Worm (Caenorhabditis elegans) whole organism, young adult: ENCODE results near the gene pde-3.
A peak's percentile ranks its signal among the peaks of the same experiment; 100 is the strongest.

Experiments used
- B0035.1 ChIP-seq: sonication (generic microtip); optimal IDR thresholded peaks from 2 replicates; lab custom pipeline; 2016; ENCODE audit warnings: missing genetic modification characterization, mild to moderate bottlenecking, missing compliant biosample characterization, missing genotype, missing genetic modification reagents
- B0261.1 ChIP-seq: sonication (generic microtip); optimal IDR thresholded peaks from 2 replicates; lab custom pipeline; 2016; ENCODE audit warnings: mild to moderate bottlenecking, missing genetic modification characterization, moderate library complexity, missing compliant biosample characterization
- F10E7.11 ChIP-seq: sonication (generic microtip); optimal IDR thresholded peaks from 2 replicates; lab custom pipeline; 2017; ENCODE audit warnings: mild to moderate bottlenecking, missing genetic modification characterization, moderate library complexity, missing compliant biosample characterization
- F22D6.2 ChIP-seq: sonication (generic microtip); optimal IDR thresholded peaks from 2 replicates; lab custom pipeline; 2016; ENCODE audit warnings: mild to moderate bottlenecking, missing genetic modification characterization, missing compliant biosample characterization
- F23B12.7 ChIP-seq: sonication (generic microtip); optimal IDR thresholded peaks from 2 replicates; lab custom pipeline; 2017; ENCODE audit warnings: missing genetic modification characterization, mild to moderate bottlenecking, missing compliant biosample characterization, antibody characterized with exemption, moderate library complexity; ENCODE audit not compliant: insufficient read depth
- F39B2.1 ChIP-seq: fragments of 200-800 bp; sonication (Bioruptor generic); IDR thresholded peaks from 2 replicates; pipeline ENCODE4 v1.3.6; 2022; ENCODE audit warnings: missing genetic modification reagents, missing genetic modification characterization, missing compliant biosample characterization
- F49E8.2 ChIP-seq: sonication (generic microtip); optimal IDR thresholded peaks from 3 replicates; lab custom pipeline; 2017; ENCODE audit warnings: missing genetic modification characterization, mild to moderate bottlenecking, missing compliant biosample characterization, antibody characterized with exemption, moderate library complexity; ENCODE audit not compliant: insufficient read depth
- F52B5.7 ChIP-seq: sonication (generic microtip); optimal IDR thresholded peaks from 2 replicates; lab custom pipeline; 2016; ENCODE audit warnings: mild to moderate bottlenecking, missing genetic modification characterization, missing compliant biosample characterization
- K12H6.12 ChIP-seq: fragments of 200-800 bp; sonication (Bioruptor generic); optimal IDR thresholded peaks from 2 replicates; lab custom pipeline; 2018; ENCODE audit warnings: mild to moderate bottlenecking, missing genetic modification characterization, missing compliant biosample characterization
- Y53F4B.3 ChIP-seq: fragments of 200-800 bp; sonication (Bioruptor generic); IDR thresholded peaks from 2 replicates; pipeline ENCODE4 v1.3.6; 2022; ENCODE audit warnings: missing genetic modification reagents, missing genetic modification characterization, missing compliant biosample characterization
- Y56A3A.18 ChIP-seq: fragments of 200-800 bp; sonication (Bioruptor generic); IDR thresholded peaks from 2 replicates; pipeline ENCODE4 v1.3.6; 2022; ENCODE audit warnings: missing genetic modification reagents, missing genetic modification characterization, missing compliant biosample characterization
- ama-1 ChIP-seq, 3 experiments: fragments of 150-350 bp in 1 of 3; sonication (generic microtip) in 2 of 3; optimal IDR thresholded peaks; 2 replicates each; lab custom pipeline; 2014 to 2018; ENCODE audit warnings: missing biosample characterization in 2 of 3, missing genetic modification characterization in 2 of 3, missing genetic modification reagents in 2 of 3
- aptf-2 ChIP-seq: fragments of 200-800 bp; sonication (Bioruptor generic); conservative IDR thresholded peaks from 2 replicates; pipeline ENCODE4 v1.3.6; 2022; ENCODE audit warnings: missing genetic modification reagents, missing genetic modification characterization, missing compliant biosample characterization
- atf-7 ChIP-seq: sonication (generic microtip); optimal IDR thresholded peaks from 2 replicates; lab custom pipeline; 2017; ENCODE audit warnings: mild to moderate bottlenecking, missing genetic modification characterization, missing compliant biosample characterization
- athp-1 ChIP-seq: sonication (generic microtip); optimal IDR thresholded peaks from 2 replicates; lab custom pipeline; 2017; ENCODE audit warnings: mild to moderate bottlenecking, missing genetic modification characterization, missing compliant biosample characterization
- attf-5 ChIP-seq: fragments of 200-800 bp; sonication (Bioruptor generic); optimal IDR thresholded peaks from 2 replicates; lab custom pipeline; 2018; ENCODE audit warnings: mild to moderate bottlenecking, missing genetic modification characterization, missing compliant biosample characterization
- bed-1 ChIP-seq: fragments of 200-800 bp; sonication (Bioruptor generic); IDR thresholded peaks from 2 replicates; pipeline ENCODE4 v1.3.6; 2022; ENCODE audit warnings: missing genetic modification reagents, missing genetic modification characterization, missing compliant biosample characterization
- cebp-1 ChIP-seq, 2 experiments: fragments of 200-800 bp in 1 of 2; sonication (Bioruptor generic) in 1 of 2; sonication (generic microtip) in 1 of 2; IDR thresholded peaks in 1 of 2; optimal IDR thresholded peaks in 1 of 2; 2 replicates each; pipeline versions ENCODE4 v1.3.6 to Lab custom; 2017 to 2022; ENCODE audit warnings: missing compliant biosample characterization in 2 of 2, missing genetic modification characterization in 2 of 2, mild to moderate bottlenecking in 1 of 2, missing genetic modification reagents in 1 of 2, moderate library complexity in 1 of 2
- chd-7 ChIP-seq: sonication (generic microtip); optimal IDR thresholded peaks from 2 replicates; lab custom pipeline; 2016; ENCODE audit warnings: mild to moderate bottlenecking, missing genetic modification characterization, moderate library complexity, missing compliant biosample characterization
- egl-44 ChIP-seq: fragments of 200-800 bp; sonication (Bioruptor generic); IDR thresholded peaks from 2 replicates; pipeline ENCODE4 v1.3.6; 2022; ENCODE audit warnings: missing genetic modification reagents, missing genetic modification characterization, missing compliant biosample characterization
- egrh-3 ChIP-seq: fragments of 200-800 bp; sonication (Bioruptor generic); IDR thresholded peaks from 2 replicates; pipeline ENCODE4 v1.3.6; 2022; ENCODE audit warnings: missing genetic modification reagents, missing genetic modification characterization, missing compliant biosample characterization
- ets-4 ChIP-seq: fragments of 200-800 bp; sonication (Bioruptor generic); optimal IDR thresholded peaks from 2 replicates; lab custom pipeline; 2018; ENCODE audit warnings: mild to moderate bottlenecking, missing genetic modification characterization, missing compliant biosample characterization
- fkh-3 ChIP-seq: sonication (generic microtip); optimal IDR thresholded peaks from 2 replicates; lab custom pipeline; 2016; ENCODE audit warnings: mild to moderate bottlenecking, missing genetic modification characterization, missing compliant biosample characterization
- hlh-26 ChIP-seq: fragments of 200-800 bp; sonication (Bioruptor generic); conservative IDR thresholded peaks from 2 replicates; pipeline ENCODE4 v1.3.6; 2022; ENCODE audit warnings: missing genetic modification reagents, missing genetic modification characterization, missing compliant biosample characterization
- hsf-1 ChIP-seq: fragments of 200-800 bp; sonication (Bioruptor generic); IDR thresholded peaks from 2 replicates; pipeline ENCODE4 v1.3.6; 2022; ENCODE audit warnings: missing genetic modification reagents, missing genetic modification characterization, missing compliant biosample characterization
- let-526 ChIP-seq: fragments of 200-800 bp; sonication (Bioruptor generic); IDR thresholded peaks from 2 replicates; pipeline ENCODE4 v1.3.6; 2022; ENCODE audit warnings: missing genetic modification reagents, missing genetic modification characterization, missing compliant biosample characterization
- lin-40 ChIP-seq: sonication (generic microtip); optimal IDR thresholded peaks from 2 replicates; lab custom pipeline; 2016; ENCODE audit warnings: missing genetic modification characterization, mild to moderate bottlenecking, missing compliant biosample characterization, missing genotype, missing genetic modification reagents
- lir-1 ChIP-seq: fragments of 200-800 bp; sonication (Bioruptor generic); conservative IDR thresholded peaks from 2 replicates; pipeline ENCODE4 v1.3.6; 2022; ENCODE audit warnings: missing genetic modification reagents, missing genetic modification characterization, missing compliant biosample characterization
- madf-6 ChIP-seq: fragments of 200-800 bp; sonication (Bioruptor generic); IDR thresholded peaks from 2 replicates; pipeline ENCODE4 v1.3.6; 2022; ENCODE audit warnings: missing genetic modification reagents, missing genetic modification characterization, missing compliant biosample characterization
- mes-4 ChIP-seq: sonication (generic microtip); optimal IDR thresholded peaks from 2 replicates; lab custom pipeline; 2016; ENCODE audit warnings: missing genotype, missing genetic modification characterization, missing compliant biosample characterization
- nfya-1 ChIP-seq: sonication (generic microtip); optimal IDR thresholded peaks from 2 replicates; lab custom pipeline; 2017; ENCODE audit warnings: antibody characterized with exemption, missing compliant biosample characterization, missing genetic modification characterization, borderline replicate concordance; ENCODE audit not compliant: insufficient read depth
- nhr-120 ChIP-seq: fragments of 200-800 bp; sonication (Bioruptor generic); IDR thresholded peaks from 2 replicates; pipeline ENCODE4 v1.3.6; 2022; ENCODE audit warnings: missing genetic modification characterization, missing compliant biosample characterization
- nhr-80 ChIP-seq: sonication (generic microtip); optimal IDR thresholded peaks from 2 replicates; lab custom pipeline; 2016; ENCODE audit warnings: missing genetic modification characterization, missing compliant biosample characterization
- snpc-3.4 ChIP-seq: sonication (generic microtip); optimal IDR thresholded peaks from 2 replicates; lab custom pipeline; 2017; ENCODE audit warnings: missing genetic modification characterization, mild to moderate bottlenecking, missing compliant biosample characterization, antibody characterized with exemption, moderate library complexity, missing genotype, missing genetic modification reagents
- tbx-9 ChIP-seq: sonication (generic microtip); optimal IDR thresholded peaks from 2 replicates; lab custom pipeline; 2016; ENCODE audit warnings: borderline replicate concordance, missing genetic modification characterization, inconsistent platforms, missing compliant biosample characterization
- unc-62 ChIP-seq: fragments of 150-350 bp; optimal IDR thresholded peaks from 2 replicates; lab custom pipeline; 2014; ENCODE audit warnings: missing biosample characterization, missing genetic modification reagents, missing genetic modification characterization
- zim-3 ChIP-seq: sonication (generic microtip); optimal IDR thresholded peaks from 2 replicates; lab custom pipeline; 2017; ENCODE audit warnings: mild to moderate bottlenecking, missing genetic modification characterization, moderate library complexity, missing compliant biosample characterization
- ztf-22 ChIP-seq: fragments of 200-800 bp; sonication (Bioruptor generic); optimal IDR thresholded peaks from 2 replicates; lab custom pipeline; 2018; ENCODE audit warnings: mild to moderate bottlenecking, missing genetic modification characterization, moderate library complexity, missing compliant biosample characterization
- ztf-25 ChIP-seq: fragments of 200-800 bp; sonication (Bioruptor generic); IDR thresholded peaks from 2 replicates; pipeline ENCODE4 v1.3.6; 2022; ENCODE audit warnings: missing genetic modification reagents, missing genetic modification characterization, missing compliant biosample characterization
- ztf-6 ChIP-seq: fragments of 200-800 bp; sonication (Bioruptor generic); IDR thresholded peaks from 2 replicates; pipeline ENCODE4 v1.3.6; 2022; ENCODE audit warnings: missing genetic modification reagents, missing genetic modification characterization, missing compliant biosample characterization

Gene pde-3

ce11 chrII:14959273-14959672 is 39.8 kb downstream of the pde-3 start:
- TF ChIP-seq F52B5.7 (tag; lab: Kevin White, UChicago), result no peak
- no peak for TF ChIP-seq unc-62 (GFP tag; lab: Kevin White, UChicago)
- TF ChIP-seq nhr-80 (tag; lab: Kevin White, UChicago), result peak; percentile 31
- TF ChIP-seq mes-4 (tag; lab: Kevin White, UChicago), result no peak
- no peak for TF ChIP-seq ets-4 (GFP tag; lab: Kevin White, UChicago)
- no peak for TF ChIP-seq Y53F4B.3 (GFP tag; lab: Robert Waterston, UW)

- TF ChIP-seq F22D6.2 (tag; lab: Kevin White, UChicago) (no peak), hsf-1 (GFP tag; lab: Robert Waterston, UW) (no peak), fkh-3 (tag; lab: Kevin White, UChicago) (no peak), chd-7 (tag; lab: Kevin White, UChicago) (no peak), egrh-3 (no peak), snpc-3.4 (tag; lab: Kevin White, UChicago) (no peak), lir-1 (GFP tag; lab: Robert Waterston, UW) (no peak), F23B12.7 (no peak), ztf-6 (GFP tag; lab: Robert Waterston, UW) (no peak), aptf-2 (GFP tag; lab: Robert Waterston, UW) (no peak), F49E8.2 (tag; lab: Kevin White, UChicago) (no peak)
These were observed 44.5 kb downstream of the pde-3 start, which contains the start of gene elo-9 for ce11 chrII:14964008-14964407. elo-9 (minus strand) TSS chrII:14964108.

DNA sequence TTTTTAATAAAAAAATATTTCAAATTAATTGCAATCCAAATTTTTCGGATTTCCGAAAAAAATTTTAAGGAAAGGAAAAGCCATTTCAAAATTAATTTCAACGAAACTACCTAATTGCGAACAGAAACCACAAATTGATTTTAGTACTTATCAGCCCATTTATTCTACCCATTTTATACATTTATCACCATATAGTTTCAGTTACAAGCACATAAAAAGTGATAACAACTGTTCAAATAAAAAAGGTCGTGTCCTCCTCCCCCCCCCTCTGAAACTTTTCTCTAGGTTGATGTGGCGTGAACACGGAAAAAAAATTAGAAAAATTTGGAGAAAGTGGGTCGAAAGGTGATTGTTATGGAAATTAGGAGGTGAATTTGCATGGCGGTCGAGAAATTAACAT is 45.4 kb downstream of the pde-3 start:
- no peak for TF ChIP-seq nhr-120
- peak; percentile 82 for TF ChIP-seq nhr-80 (tag; lab: Kevin White, UChicago)

DNA sequence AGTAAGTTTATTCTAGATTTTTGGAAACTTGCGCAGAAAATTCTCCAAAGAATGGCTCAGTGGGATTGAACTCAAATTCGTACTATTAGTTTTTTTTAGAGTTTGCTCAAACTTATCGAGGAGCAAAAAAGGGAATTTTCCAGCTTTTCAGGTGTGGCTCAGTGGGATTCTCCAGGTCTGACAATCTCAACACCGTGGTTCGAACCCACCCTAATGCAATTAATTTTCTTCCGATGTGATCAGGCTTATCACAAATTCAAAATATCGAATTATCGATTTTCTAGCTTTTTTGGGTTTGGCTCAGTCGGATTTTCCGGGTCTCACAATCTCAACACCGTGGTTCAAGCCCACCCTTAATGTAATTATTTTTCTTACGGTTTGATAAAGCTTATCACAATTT is 46.9 kb downstream of the pde-3 start:
- TF ChIP-seq F23B12.7 (no peak), lir-1 (GFP tag; lab: Robert Waterston, UW) (no peak), Y56A3A.18 (GFP tag; lab: Robert Waterston, UW) (no peak), bed-1 (GFP tag; lab: Robert Waterston, UW) (no peak), K12H6.12 (tag; lab: Kevin White, UChicago) (no peak), ama-1 (optimal IDR thresholded peaks at IDR 0.05; lab: Kevin White, UChicago) (no peak), ama-1 (GFP tag; optimal IDR thresholded peaks at IDR 0.05; lab: Kevin White, UChicago) (no peak), ztf-25 (GFP tag; lab: Robert Waterston, UW) (no peak), atf-7 (no peak), B0261.1 (tag; lab: Kevin White, UChicago) (no peak), B0035.1 (tag; lab: Kevin White, UChicago) (no peak), tbx-9 (tag; lab: Kevin White, UChicago) (no peak), athp-1 (tag; lab: Kevin White, UChicago) (no peak), egl-44 (no peak), madf-6 (no peak), ztf-22 (GFP tag; lab: Kevin White, UChicago) (no peak)

ce11 chrII:14967084-14967483 is 47.6 kb downstream of the pde-3 start:
- TF ChIP-seq cebp-1 (GFP tag; IDR thresholded peaks at IDR 0.05; lab: Robert Waterston, UW) (no peak), cebp-1 (tag; optimal IDR thresholded peaks at IDR 0.05; lab: Kevin White, UChicago) (no peak), F39B2.1 (GFP tag; lab: Robert Waterston, UW) (no peak), egrh-3 (no peak), mes-4 (tag; lab: Kevin White, UChicago) (no peak), tbx-9 (tag; lab: Kevin White, UChicago) (no peak), nhr-80 (tag; lab: Kevin White, UChicago) (no peak), nfya-1 (tag; lab: Kevin White, UChicago) (no peak), F23B12.7 (no peak), zim-3 (tag; lab: Kevin White, UChicago) (no peak), attf-5 (GFP tag; lab: Kevin White, UChicago) (no peak), hlh-26 (GFP tag; lab: Robert Waterston, UW) (no peak), let-526 (GFP tag; lab: Robert Waterston, UW) (no peak), F10E7.11 (tag; lab: Kevin White, UChicago) (no peak), lin-40 (no peak)
